Fruit fly (Drosophila melanogaster): ENCODE data around the gene Ada.

The Ada gene

dm6 chr3R:9064874-9065273 is at the start of gene Ada, which contains the start of gene beag:
Ada (plus strand) TSS chr3R:9065183.
beag (minus strand) TSS chr3R:9065078.
- no peak for TF ChIP-seq noc (tag; optimal IDR thresholded peaks at IDR 0.05)

dm6 chr3R:9016869-9017268 is 48.1 kb upstream of the Ada start:
- TF ChIP-seq noc (tag; optimal IDR thresholded peaks at IDR 0.05), result no peak

DNA sequence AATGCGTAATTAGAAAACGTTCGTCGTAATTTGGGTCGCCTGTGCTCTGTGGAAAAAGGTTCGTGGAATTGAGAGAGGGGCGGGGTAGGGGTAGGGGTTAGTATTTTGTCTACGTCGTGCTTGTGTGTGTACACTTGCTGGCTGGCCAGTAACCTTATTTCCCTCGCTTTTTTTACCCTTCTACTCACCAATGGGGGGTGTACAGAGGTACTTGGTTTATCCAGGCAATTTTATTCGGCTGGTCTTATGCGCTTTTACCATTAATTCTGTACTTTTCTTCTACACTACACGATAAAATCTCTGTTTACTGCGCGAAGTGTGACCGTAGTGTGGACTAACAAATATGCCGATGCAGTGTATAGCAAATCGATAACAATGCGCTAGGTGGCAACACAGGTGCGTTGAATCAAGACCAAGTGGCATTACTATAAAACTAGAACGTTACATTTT is 45.3 kb upstream of the Ada start, which contains the start of gene tgo:
Gene tgo (minus strand): TSS at position 334 of the 450 bp plus-strand sequence.
- TF ChIP-seq noc (tag; optimal IDR thresholded peaks at IDR 0.05), result peak; percentile 41

- no peak for TF ChIP-seq noc (tag; optimal IDR thresholded peaks at IDR 0.05)
Observed at dm6 chr3R:9023934-9024333, 41.0 kb upstream of the Ada start.

- no peak for TF ChIP-seq noc (tag; optimal IDR thresholded peaks at IDR 0.05)
Observed at dm6 chr3R:9024835-9025510, 40.0 kb upstream of the Ada start.

DNA sequence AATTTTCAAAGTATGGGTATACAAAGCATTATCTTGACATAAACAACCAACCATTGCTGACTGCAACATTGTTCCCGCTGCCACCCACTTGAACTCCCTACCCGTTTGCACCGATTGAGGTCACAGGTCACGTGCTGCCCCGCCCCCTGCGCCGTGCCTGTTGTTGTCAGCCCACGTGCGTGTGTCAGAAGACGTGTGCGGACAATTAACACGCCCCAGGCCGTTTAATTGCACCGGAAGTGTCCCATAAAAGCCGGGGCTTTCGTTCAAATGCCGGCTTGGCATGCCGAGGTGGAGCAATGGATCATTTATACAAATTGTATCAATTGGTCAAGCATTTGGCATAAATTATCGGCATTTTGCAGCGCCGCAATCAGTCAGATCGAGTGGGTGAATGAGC is 37.9 kb upstream of the Ada start:
- TF ChIP-seq noc (tag; optimal IDR thresholded peaks at IDR 0.05), result no peak

dm6 chr3R:9028690-9029089 is 36.3 kb upstream of the Ada start:
- no peak for TF ChIP-seq noc (tag; optimal IDR thresholded peaks at IDR 0.05)

- no peak for TF ChIP-seq noc (tag; optimal IDR thresholded peaks at IDR 0.05)
Observed at dm6 chr3R:9029411-9029810, 35.6 kb upstream of the Ada start.

DNA sequence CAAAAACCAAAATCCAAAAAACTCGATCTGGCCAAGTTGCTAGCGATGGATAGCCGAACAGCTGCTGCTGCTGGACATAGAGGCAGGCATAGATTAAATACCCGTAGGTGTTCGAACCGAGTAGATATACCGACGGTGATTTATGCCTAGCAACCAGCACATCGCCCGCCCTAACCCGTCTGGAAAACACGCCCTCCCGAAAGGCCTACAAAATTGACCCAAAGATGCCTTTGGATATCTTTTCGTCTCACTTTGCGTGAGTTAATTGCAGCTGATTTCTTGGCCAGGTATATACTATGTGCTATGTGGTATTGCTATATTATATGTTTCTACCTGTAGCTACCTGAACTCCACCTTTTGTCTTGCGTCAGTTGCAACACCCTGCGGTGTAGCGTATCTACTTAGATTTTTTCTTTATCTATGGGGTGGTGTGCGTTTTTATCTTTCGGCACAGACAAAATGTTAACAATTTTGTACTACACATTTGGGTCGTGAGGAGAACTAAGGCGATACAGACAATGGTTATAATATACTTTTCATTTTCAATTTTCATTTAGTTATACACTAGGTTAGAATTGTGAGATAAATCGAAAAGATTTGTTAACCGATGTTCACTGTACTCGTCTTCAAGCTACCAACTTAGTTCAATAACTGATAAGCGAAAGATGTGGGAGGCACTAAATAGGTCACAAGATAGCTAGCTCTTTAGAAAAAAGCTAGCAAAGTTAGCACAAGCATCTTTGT is 34.8 kb upstream of the Ada start:
- TF ChIP-seq noc (tag; optimal IDR thresholded peaks at IDR 0.05), result no peak

DNA sequence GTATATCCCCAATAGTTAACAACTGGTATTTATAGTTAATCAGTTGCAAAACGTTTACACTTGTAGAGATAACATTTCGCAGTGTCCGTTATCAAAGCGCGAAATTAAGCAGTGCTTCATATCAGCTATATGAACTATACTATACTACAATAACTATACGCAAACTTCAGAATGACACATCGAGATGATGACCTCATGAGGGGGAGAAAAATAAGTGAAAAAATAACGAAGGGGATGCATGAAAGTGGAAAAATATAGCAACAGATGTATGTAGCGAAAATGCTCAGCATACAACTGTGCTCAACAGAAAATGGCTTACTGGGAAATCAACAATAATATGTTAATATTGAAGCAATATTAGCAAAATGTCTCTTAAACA is 34.2 kb upstream of the Ada start:
- TF ChIP-seq noc (tag; optimal IDR thresholded peaks at IDR 0.05), result no peak

DNA sequence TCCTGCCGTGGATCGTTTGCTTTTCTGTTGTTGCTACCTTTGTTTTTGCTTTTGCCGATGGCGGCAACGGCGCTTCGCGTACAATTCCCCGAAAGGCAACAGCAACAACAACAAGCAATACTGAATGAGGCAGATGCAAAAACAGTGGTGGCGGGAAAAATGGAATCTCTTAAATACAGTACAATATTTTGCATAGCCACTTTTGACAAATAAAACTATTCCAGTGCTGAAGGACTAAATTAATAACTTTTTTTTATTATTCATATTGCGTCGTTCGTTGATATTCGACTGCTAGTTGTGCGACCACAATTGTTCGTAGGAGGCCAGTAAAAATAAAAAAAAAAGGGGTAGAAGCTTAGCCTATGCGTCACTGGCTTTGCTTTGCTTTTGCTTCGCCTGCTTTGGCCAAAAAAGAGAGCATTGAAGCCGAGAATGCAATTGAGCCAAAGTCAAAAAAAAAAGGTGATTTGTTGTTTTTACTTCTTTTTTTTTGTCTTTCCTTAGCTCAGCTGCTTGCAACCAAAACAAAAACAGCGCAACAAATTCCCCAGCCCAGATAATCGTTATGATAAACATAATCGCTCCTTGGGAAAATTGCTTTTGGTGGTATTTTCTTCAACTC is 33.1 kb upstream of the Ada start:
- peak; percentile 85 for TF ChIP-seq noc (tag; optimal IDR thresholded peaks at IDR 0.05)

DNA sequence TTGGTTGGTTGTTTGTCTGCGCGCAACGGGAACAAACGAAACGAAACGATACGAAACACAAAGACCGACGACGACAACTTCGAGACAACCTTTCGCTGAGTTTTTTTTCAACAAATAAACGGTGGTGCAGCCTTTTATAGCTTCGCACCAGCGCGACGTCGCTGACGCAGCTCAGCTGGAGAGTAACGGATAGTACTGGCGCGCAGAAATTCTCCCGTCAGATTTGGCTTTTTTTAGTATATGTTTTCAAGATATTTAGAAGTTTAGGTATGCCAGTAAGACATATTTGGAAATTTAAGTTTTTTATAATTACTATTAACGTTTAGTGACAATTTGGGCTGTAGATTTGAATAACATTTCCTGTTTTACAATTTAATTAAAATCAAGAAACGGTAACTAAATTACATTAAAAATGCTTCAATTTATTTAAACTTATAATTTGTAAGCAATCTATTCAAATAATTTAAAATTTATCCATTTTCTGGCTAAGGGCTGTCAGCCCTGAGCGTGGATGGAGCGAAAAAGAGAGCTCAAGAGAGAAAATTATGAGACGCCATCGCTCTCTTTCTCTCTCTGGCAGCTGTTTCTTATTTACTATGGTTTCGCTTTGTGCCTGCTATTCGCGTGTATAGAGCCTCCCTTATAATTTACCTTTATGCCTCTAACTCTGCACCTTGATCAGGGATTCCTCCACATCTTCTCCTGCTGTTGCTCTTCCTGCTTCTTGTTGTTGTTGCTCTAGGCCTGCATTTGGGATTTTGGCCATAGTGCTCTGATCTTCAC is 31.2 kb upstream of the Ada start:
- peak; percentile 93 for TF ChIP-seq noc (tag; optimal IDR thresholded peaks at IDR 0.05)

dm6 chr3R:9035252-9035651 is 29.7 kb upstream of the Ada start:
- TF ChIP-seq noc (tag; optimal IDR thresholded peaks at IDR 0.05), result no peak

DNA sequence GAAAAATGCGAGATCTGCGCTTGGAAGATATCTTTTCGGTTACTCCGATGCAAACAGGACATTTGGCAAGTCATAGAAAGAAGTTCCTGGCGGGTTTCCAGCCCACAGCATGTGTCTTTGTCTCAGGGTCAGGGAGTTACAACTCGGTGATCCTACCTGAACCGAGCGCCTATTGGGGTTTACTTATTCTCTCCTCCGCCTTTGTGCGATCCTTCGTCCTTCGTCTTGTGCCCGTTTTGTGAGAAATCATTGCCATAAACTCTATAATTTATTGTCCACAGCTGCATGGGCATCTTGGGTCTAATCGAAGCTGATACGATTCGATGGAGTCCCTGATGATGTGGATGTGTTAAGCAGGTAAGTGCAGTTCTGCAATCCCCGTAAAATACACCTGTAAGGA is 27.0 kb upstream of the Ada start:
- TF ChIP-seq noc (tag; optimal IDR thresholded peaks at IDR 0.05), result no peak

dm6 chr3R:9038652-9039051 is 26.3 kb upstream of the Ada start, which contains the start of gene hyx:
hyx (plus strand) TSS chr3R:9038760.
- no peak for TF ChIP-seq noc (tag; optimal IDR thresholded peaks at IDR 0.05)

DNA sequence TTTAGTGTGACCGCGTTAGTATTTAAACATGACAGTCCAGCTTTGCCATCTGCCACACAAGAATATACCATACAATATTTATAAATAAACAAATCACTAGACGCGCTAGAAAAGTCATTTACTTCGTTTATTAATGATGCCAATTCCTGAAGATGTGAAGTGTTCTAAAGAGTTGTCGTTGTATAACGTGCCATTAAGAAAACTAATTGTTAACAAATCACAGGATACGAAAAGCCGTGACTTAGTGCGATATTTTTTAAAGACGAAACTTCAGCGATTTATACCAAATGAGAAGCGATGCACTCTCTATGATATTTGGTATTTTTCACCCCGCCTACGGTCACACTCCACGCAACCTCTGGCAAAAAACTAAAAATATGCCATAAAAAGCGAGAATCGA is 25.5 kb upstream of the Ada start, which contains the start of gene neur:
Gene neur (minus strand): TSS at position 24 of the 400 bp plus-strand sequence.
- no peak for TF ChIP-seq noc (tag; optimal IDR thresholded peaks at IDR 0.05)
